Worm (Caenorhabditis elegans): ENCODE results near the gene B0198.3.

DNA sequence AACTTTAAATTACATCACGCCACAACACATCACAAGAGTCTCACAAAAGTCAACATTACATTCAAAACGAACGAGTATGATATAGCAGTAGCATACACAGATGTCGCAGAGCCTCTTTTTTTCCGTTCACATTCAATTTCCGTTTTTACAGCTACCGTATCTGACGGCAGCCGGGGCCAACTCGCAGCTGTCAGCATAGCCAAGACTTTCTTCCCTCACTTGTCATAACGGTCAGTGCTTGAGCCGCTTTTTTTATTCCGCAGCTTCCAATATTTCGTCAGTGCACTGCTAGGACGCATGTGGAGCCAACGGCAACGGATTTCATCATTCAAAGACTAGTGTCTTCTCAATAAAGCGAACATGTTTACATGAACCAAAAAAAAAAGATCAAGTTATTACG is 37.1 kb upstream of the B0198.3 start:
- TF ChIP-seq snpc-4 (tag; optimal IDR thresholded peaks at IDR 0.05) (no peak), elt-3 (tag; optimal IDR thresholded peaks at IDR 0.05) (no peak), gmeb-1 (tag; optimal IDR thresholded peaks at IDR 0.05) (no peak), ama-1 (optimal IDR thresholded peaks at IDR 0.05) (no peak), unc-62 (GFP tag; optimal IDR thresholded peaks at IDR 0.05) (no peak), blmp-1 (tag; optimal IDR thresholded peaks at IDR 0.05; ENCODE audit: insufficient read depth) (no peak), lsy-2 (tag; optimal IDR thresholded peaks at IDR 0.05) (no peak), lin-13 (GFP tag; optimal IDR thresholded peaks at IDR 0.05) (no peak), F13H6.1 (tag; optimal IDR thresholded peaks at IDR 0.05) (no peak), fos-1 (tag; optimal IDR thresholded peaks at IDR 0.05) (no peak), egl-27 (tag; optimal IDR thresholded peaks at IDR 0.05) (no peak)
